Worm (Caenorhabditis elegans): ENCODE data around the gene lelo-4.

The lelo-4 gene

DNA sequence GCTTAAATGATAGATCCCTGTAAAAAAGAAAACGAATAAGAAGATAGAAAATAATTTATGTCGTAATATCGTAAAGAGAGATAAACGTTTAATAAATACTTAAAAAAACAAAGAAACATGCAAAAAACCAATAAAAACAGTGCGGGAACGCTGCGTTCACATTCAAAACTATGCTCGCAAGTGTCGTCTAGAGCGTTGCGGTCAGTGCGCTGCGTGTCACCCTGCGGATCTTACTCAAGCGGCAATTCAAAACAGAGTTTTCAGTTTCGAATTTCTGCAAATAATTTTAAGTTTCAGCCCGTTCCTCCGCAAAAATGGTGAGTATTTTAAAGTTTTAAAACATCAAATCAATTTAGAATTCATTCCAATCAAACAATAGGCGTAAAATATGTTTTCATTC, at the start of gene lelo-4, which contains the start of gene tiar-1:
TSS of gene lelo-4 (plus strand) at position 118 of the 400 bp plus-strand sequence.
TSS of gene tiar-1 (minus strand) at position 17 of the 400 bp plus-strand sequence.
- TF ChIP-seq him-1 (tag; optimal IDR thresholded peaks at IDR 0.05) (peak; percentile 35), W03F9.2 (tag; optimal IDR thresholded peaks at IDR 0.05) (peak; percentile 74), dao-5 (tag; optimal IDR thresholded peaks at IDR 0.05) (no peak)

DNA sequence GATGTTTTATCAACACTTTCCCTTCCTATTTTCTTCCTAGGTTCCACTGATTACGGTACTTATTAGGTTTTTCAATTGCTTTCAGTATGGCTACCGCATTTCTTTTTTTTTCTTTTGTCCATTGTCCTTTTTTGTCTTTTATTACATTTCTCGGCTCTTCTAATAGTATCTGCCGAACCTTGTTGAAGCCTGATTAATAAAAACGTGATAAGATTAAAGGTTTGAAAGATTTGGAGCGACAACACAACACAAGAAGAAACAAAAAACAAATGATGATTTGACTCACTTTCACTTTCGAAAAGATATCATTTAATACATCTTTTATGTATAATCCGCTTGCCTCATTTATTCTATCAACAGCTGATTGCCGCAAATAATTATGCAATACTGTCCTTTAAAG, 49.7 kb upstream of the lelo-4 start, which contains the start of gene C25H3.15:
TSS of gene C25H3.15 (plus strand) at position 301 of the 400 bp plus-strand sequence.
- no peak for TF ChIP-seq dao-5 (tag; optimal IDR thresholded peaks at IDR 0.05)
- TF ChIP-seq him-1 (tag; optimal IDR thresholded peaks at IDR 0.05) = no peak
- TF ChIP-seq W03F9.2 (tag; optimal IDR thresholded peaks at IDR 0.05) = no peak

DNA sequence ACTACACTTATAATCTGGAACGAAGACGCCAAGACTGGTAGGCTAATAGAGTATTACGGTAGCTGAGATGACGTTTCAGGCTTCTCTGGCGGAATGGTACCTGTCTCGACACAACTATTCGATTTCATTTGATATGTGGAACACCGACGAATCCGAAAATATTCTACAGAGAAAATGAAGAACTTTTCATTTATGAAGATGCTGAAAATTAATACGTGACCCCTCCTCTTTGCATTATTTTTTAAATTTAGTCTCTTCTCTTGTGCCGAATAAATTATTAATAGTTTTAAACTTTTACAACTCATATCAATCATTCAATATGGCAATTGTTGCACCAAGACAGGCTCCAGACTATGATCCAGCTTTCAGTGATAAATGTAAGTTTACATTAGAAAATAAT, 48.7 kb upstream of the lelo-4 start, which contains the start of gene C25H3.16:
TSS of gene C25H3.16 (plus strand) at position 301 of the 400 bp plus-strand sequence.
- no peak for TF ChIP-seq him-1 (tag; optimal IDR thresholded peaks at IDR 0.05)
- no peak for TF ChIP-seq dao-5 (tag; optimal IDR thresholded peaks at IDR 0.05)
- TF ChIP-seq W03F9.2 (tag; optimal IDR thresholded peaks at IDR 0.05) = no peak

- TF ChIP-seq dao-5 (tag; optimal IDR thresholded peaks at IDR 0.05) (no peak), W03F9.2 (tag; optimal IDR thresholded peaks at IDR 0.05) (no peak), him-1 (tag; optimal IDR thresholded peaks at IDR 0.05) (no peak)
Observed at ce11 chrII:5667540-5667939, 47.2 kb upstream of the lelo-4 start.

ce11 chrII:5668830-5669229, 45.9 kb upstream of the lelo-4 start, which contains the start of gene C25H3.7:
C25H3.7 (minus strand) TSS chrII:5668930.
- TF ChIP-seq W03F9.2 (tag; optimal IDR thresholded peaks at IDR 0.05) = no peak
- no peak for TF ChIP-seq him-1 (tag; optimal IDR thresholded peaks at IDR 0.05)
- no peak for TF ChIP-seq dao-5 (tag; optimal IDR thresholded peaks at IDR 0.05)

- TF ChIP-seq W03F9.2 (tag; optimal IDR thresholded peaks at IDR 0.05) (no peak), him-1 (tag; optimal IDR thresholded peaks at IDR 0.05) (no peak), dao-5 (tag; optimal IDR thresholded peaks at IDR 0.05) (no peak)
Observed at ce11 chrII:5669580-5669979, 45.1 kb upstream of the lelo-4 start, which contains the start of gene C25H3.17. C25H3.17 (minus strand) TSS chrII:5669680.

DNA sequence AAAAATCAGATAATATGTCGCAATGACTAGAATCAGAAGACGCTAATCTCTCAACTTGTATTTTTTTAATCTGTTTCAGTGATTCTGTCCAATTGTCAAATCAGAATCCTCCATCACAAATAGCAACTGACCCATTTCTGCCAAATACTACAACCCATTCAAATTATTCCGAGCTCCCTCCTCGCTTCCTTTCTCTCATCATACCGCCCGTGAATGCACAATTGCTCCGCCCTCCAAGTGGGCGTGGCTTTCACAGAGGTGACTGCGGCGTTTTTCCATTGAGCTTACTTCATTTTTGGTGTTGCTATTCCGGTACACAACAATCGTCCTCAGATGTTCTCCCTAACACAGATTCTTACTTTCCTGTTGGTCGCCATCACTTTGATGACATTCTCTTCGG, 34.0 kb upstream of the lelo-4 start, which contains the start of gene flp-27:
TSS of gene flp-27 (plus strand) at position 301 of the 400 bp plus-strand sequence.
- TF ChIP-seq W03F9.2 (tag; optimal IDR thresholded peaks at IDR 0.05) (no peak), him-1 (tag; optimal IDR thresholded peaks at IDR 0.05) (no peak), dao-5 (tag; optimal IDR thresholded peaks at IDR 0.05) (no peak)

- TF ChIP-seq W03F9.2 (tag; optimal IDR thresholded peaks at IDR 0.05) = no peak
- TF ChIP-seq dao-5 (tag; optimal IDR thresholded peaks at IDR 0.05) = no peak
- TF ChIP-seq him-1 (tag; optimal IDR thresholded peaks at IDR 0.05) = no peak
Observed at ce11 chrII:5688959-5689358, 25.8 kb upstream of the lelo-4 start, which contains the start of gene C25H3.11. C25H3.11 (minus strand) TSS chrII:5689040.

DNA sequence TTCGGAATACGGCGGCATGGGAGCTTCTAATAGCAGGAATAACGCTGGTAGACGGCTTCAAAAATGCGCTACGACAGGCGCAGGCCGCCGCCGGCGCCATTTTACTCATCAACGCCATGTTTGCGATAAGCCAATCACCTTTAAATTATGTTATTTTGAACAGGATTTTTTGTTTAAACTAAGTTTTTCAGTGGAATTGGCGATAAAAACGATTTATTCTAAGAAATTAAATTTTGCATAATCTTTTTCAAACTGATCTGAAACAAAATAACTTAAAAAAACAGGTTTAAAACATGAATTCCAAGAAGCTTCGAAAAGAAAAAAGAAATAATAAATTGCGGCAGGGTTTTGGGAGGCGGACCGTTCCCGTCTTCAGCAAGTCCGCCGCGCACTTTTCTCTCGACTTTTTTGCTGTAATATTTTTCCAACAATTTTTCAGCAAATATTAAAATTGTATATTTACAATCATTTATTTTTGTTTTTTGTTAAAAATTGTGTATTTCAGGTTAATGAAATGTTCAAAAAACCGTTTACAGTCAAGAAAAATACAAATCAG, 23.4 kb upstream of the lelo-4 start, which contains the start of the genes ndub-5 and eif-2D:
TSS of gene ndub-5 (minus strand) at position 138 of the 556 bp plus-strand sequence.
TSS of gene eif-2D (plus strand) at position 506 of the 556 bp plus-strand sequence.
- no peak for TF ChIP-seq him-1 (tag; optimal IDR thresholded peaks at IDR 0.05)
- no peak for TF ChIP-seq dao-5 (tag; optimal IDR thresholded peaks at IDR 0.05)
- TF ChIP-seq W03F9.2 (tag; optimal IDR thresholded peaks at IDR 0.05) = no peak

- no peak for TF ChIP-seq W03F9.2 (tag; optimal IDR thresholded peaks at IDR 0.05)
- no peak for TF ChIP-seq dao-5 (tag; optimal IDR thresholded peaks at IDR 0.05)
- TF ChIP-seq him-1 (tag; optimal IDR thresholded peaks at IDR 0.05) = no peak
Observed at ce11 chrII:5693893-5694292, 20.8 kb upstream of the lelo-4 start, which contains the start of gene C25H3.3. C25H3.3 (plus strand) TSS chrII:5694193.

- TF ChIP-seq W03F9.2 (tag; optimal IDR thresholded peaks at IDR 0.05) = no peak
- TF ChIP-seq him-1 (tag; optimal IDR thresholded peaks at IDR 0.05) = no peak
- no peak for TF ChIP-seq dao-5 (tag; optimal IDR thresholded peaks at IDR 0.05)
Observed at ce11 chrII:5694798-5695197, 19.9 kb upstream of the lelo-4 start, which contains the start of gene C25H3.14. C25H3.14 (plus strand) TSS chrII:5695098.

ce11 chrII:5696218-5696617, 18.5 kb upstream of the lelo-4 start:
- no peak for TF ChIP-seq W03F9.2 (tag; optimal IDR thresholded peaks at IDR 0.05)
- TF ChIP-seq him-1 (tag; optimal IDR thresholded peaks at IDR 0.05) = no peak
- no peak for TF ChIP-seq dao-5 (tag; optimal IDR thresholded peaks at IDR 0.05)

- no peak for TF ChIP-seq him-1 (tag; optimal IDR thresholded peaks at IDR 0.05)
- no peak for TF ChIP-seq W03F9.2 (tag; optimal IDR thresholded peaks at IDR 0.05)
- no peak for TF ChIP-seq dao-5 (tag; optimal IDR thresholded peaks at IDR 0.05)
Observed at ce11 chrII:5697338-5697737, 17.4 kb upstream of the lelo-4 start.

DNA sequence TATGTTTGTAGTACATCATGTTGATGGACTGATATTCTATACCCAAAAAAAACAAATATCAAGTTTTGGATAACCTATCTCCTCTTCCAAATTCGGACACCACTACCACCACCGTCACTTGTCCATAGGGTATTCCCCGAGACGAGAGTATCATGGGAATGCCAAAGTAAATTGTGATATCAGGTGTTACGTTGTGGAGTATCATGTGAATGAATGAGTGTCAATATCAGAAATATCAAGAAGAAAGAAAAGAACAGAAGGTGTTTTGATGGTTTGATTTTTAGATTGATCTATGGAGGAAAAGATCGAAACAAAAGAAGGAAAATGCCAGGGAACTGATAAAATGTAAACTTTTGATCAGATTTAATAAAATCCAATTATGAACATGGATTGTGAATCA, 16.5 kb upstream of the lelo-4 start:
- TF ChIP-seq W03F9.2 (tag; optimal IDR thresholded peaks at IDR 0.05) (no peak), dao-5 (tag; optimal IDR thresholded peaks at IDR 0.05) (no peak), him-1 (tag; optimal IDR thresholded peaks at IDR 0.05) (no peak)
